Worm (Caenorhabditis elegans): ENCODE results near the gene col-96.

The col-96 gene

DNA sequence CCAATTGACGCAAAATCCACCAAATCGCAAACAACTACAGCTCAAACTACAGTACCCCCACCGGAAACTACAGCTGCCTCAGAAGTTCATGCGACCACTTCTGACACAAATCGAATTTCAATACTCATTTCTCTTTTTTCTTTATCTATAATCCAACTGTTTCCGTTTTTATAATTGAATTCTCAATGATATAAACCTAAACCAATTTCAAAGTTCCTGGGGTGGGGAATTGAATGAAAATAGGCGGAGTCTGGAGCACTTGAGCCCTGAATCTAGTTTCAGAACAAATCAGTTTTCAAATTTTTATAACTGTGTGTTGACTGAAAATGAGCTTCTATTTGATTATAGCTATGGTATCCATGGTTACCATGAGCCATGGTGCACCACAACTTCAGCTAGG is 10.3 kb downstream of the col-96 start, which contains the start of gene Y41C4A.6:
Gene Y41C4A.6, plus strand, starts transcription at position 301 of the 400 bp plus-strand sequence.
- TF ChIP-seq zip-8 (tag; optimal IDR thresholded peaks at IDR 0.05) (no peak), ham-2 (GFP tag; optimal IDR thresholded peaks at IDR 0.05) (no peak), nhr-28 (tag; optimal IDR thresholded peaks at IDR 0.05) (no peak), unc-120 (tag; optimal IDR thresholded peaks at IDR 0.05; ENCODE audit: poor library complexity, severe bottlenecking) (no peak), elt-3 (tag; optimal IDR thresholded peaks at IDR 0.05) (no peak), nhr-2 (tag; optimal IDR thresholded peaks at IDR 0.05) (no peak), tbx-8 (GFP tag; optimal IDR thresholded peaks at IDR 0.05) (no peak), drap-1 (GFP tag; optimal IDR thresholded peaks at IDR 0.05) (no peak), ceh-43 (GFP tag; optimal IDR thresholded peaks at IDR 0.05) (no peak), blmp-1 (tag; optimal IDR thresholded peaks at IDR 0.05) (no peak), unc-62 (GFP tag; optimal IDR thresholded peaks at IDR 0.05) (no peak), pha-4 (tag; optimal IDR thresholded peaks at IDR 0.05) (no peak)

DNA sequence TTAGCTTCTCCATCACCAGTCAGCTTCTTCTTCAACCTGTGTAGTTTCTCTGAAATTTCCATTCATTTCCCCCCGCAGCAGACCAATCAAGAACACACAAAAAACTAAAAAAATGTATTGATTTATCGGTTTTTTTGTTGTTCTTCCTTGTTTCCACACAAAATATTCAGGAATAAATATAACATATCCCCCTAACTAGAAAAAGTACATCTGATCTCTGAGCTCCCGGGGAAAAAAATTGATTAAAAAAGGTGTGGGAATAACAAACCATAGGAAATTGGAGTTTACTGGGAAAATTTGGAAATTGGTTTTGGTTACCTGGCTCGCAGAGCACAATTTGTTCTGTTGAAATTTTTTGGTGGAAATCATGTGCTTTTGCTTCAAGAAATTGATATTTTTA is 11.6 kb downstream of the col-96 start, which contains the start of gene Y41C4A.22:
Gene Y41C4A.22, plus strand, starts transcription at position 301 of the 400 bp plus-strand sequence.
- TF ChIP-seq cnd-1 (tag; optimal IDR thresholded peaks at IDR 0.05) (no peak), mab-5 (tag; optimal IDR thresholded peaks at IDR 0.05) (no peak), bed-3 (GFP tag; optimal IDR thresholded peaks at IDR 0.05) (no peak), nhr-28 (tag; optimal IDR thresholded peaks at IDR 0.05) (no peak), elt-3 (tag; optimal IDR thresholded peaks at IDR 0.05) (no peak), elt-1 (tag; optimal IDR thresholded peaks at IDR 0.05; ENCODE audit: borderline replicate concordance, insufficient read depth) (no peak), hlh-1 (tag; optimal IDR thresholded peaks at IDR 0.05) (no peak), nhr-2 (tag; optimal IDR thresholded peaks at IDR 0.05) (no peak), blmp-1 (tag; optimal IDR thresholded peaks at IDR 0.05) (no peak), sptf-1 (tag; optimal IDR thresholded peaks at IDR 0.05) (no peak), lin-13 (tag; optimal IDR thresholded peaks at IDR 0.05) (no peak), flh-1 (GFP tag; optimal IDR thresholded peaks at IDR 0.05) (no peak), ceh-43 (GFP tag; optimal IDR thresholded peaks at IDR 0.05) (no peak), M03D4.4 (tag; optimal IDR thresholded peaks at IDR 0.05) (no peak)

DNA sequence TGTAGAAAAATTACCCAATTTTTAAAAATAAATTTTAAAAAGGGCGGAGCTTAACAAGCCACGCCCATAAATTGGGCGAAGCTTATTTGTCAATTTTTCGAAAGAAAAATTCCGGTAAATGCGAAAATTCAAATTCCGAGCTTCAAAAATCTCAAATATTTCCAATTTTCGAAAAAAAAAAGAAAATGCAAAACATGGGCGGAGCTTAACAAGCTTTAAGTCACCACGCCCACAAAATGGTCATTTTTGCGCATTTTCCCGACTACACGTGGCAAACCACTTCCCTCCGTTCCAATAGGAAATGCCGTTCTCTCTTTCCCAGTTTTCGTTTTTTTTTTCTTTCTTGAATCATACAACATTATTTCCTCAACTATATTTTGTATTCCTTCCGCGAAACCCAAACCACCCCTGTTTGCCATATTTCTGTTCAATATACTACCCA is 12.0 kb downstream of the col-96 start:
- no peak for TF ChIP-seq nhr-237 (tag; optimal IDR thresholded peaks at IDR 0.05)
- no peak for TF ChIP-seq M03D4.4 (tag; optimal IDR thresholded peaks at IDR 0.05)
- TF ChIP-seq drap-1 (GFP tag; optimal IDR thresholded peaks at IDR 0.05) = no peak
- no peak for TF ChIP-seq sem-2 (GFP tag; optimal IDR thresholded peaks at IDR 0.05)
- TF ChIP-seq unc-62 (GFP tag; optimal IDR thresholded peaks at IDR 0.05) = no peak
- TF ChIP-seq unc-120 (tag; optimal IDR thresholded peaks at IDR 0.05; ENCODE audit: poor library complexity, severe bottlenecking) = no peak
- no peak for TF ChIP-seq ceh-39 (tag; optimal IDR thresholded peaks at IDR 0.05)
- no peak for TF ChIP-seq ztf-11 (tag; optimal IDR thresholded peaks at IDR 0.05)
- TF ChIP-seq pha-4 (tag; optimal IDR thresholded peaks at IDR 0.05) = no peak
- no peak for TF ChIP-seq nhr-76 (tag; optimal IDR thresholded peaks at IDR 0.05)
- no peak for TF ChIP-seq lin-13 (tag; optimal IDR thresholded peaks at IDR 0.05)
- no peak for TF ChIP-seq mep-1 (tag; optimal IDR thresholded peaks at IDR 0.05)
- TF ChIP-seq ham-2 (GFP tag; optimal IDR thresholded peaks at IDR 0.05) = no peak

DNA sequence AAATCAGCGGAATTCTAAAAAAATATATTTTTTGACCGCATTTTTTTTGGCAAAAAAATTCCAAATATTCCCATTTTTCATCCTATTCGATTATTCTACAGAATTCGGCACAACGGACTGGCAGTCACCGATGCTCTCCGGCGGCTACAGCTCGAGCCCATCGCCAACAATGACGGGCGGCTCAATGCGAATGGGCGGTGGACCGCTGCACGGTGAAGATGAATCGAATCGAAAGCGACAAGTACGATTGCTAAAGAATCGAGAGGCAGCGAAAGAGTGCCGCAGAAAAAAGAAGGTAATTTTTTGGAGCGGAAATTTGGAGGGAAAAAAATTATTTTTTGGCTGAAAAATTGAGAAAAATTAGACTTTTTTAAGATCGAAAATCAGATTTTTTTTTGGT is 14.2 kb downstream of the col-96 start:
- TF ChIP-seq ztf-11 (tag; optimal IDR thresholded peaks at IDR 0.05) = no peak

DNA sequence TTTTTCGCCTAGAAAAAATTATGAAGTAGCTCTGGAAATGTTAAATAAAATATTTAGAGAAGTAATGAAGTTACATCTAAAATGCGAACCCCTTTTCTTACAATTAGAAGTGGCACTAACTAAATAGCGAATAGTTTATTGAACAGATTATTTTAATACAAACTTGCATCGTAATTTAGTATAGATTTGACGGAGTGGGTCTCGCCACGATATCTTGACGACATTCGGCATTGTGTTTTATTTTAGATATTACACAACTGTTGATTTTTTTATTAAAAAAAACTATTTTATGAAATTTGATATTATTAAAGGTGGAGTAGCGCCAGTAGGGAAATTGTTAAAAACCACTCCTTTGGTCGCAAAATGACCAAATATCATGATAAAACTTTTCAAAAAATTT is 16.7 kb downstream of the col-96 start:
- no peak for TF ChIP-seq bed-3 (GFP tag; optimal IDR thresholded peaks at IDR 0.05)
- TF ChIP-seq nhr-76 (tag; optimal IDR thresholded peaks at IDR 0.05) = no peak
- TF ChIP-seq unc-120 (tag; optimal IDR thresholded peaks at IDR 0.05; ENCODE audit: poor library complexity, severe bottlenecking) = no peak
- no peak for TF ChIP-seq unc-39 (tag; optimal IDR thresholded peaks at IDR 0.05)
- TF ChIP-seq ceh-39 (tag; optimal IDR thresholded peaks at IDR 0.05) = no peak
- TF ChIP-seq blmp-1 (tag; optimal IDR thresholded peaks at IDR 0.05) = no peak
- TF ChIP-seq tbx-8 (GFP tag; optimal IDR thresholded peaks at IDR 0.05) = no peak
- TF ChIP-seq ces-1 (GFP tag; optimal IDR thresholded peaks at IDR 0.05) = no peak
- no peak for TF ChIP-seq nhr-12 (tag; optimal IDR thresholded peaks at IDR 0.05)
- TF ChIP-seq lsy-2 (tag; optimal IDR thresholded peaks at IDR 0.05) = no peak
- TF ChIP-seq zip-8 (tag; optimal IDR thresholded peaks at IDR 0.05) = no peak
- no peak for TF ChIP-seq elt-1 (tag; optimal IDR thresholded peaks at IDR 0.05; ENCODE audit: borderline replicate concordance, insufficient read depth)
- TF ChIP-seq elt-3 (tag; optimal IDR thresholded peaks at IDR 0.05) = no peak
- no peak for TF ChIP-seq ztf-11 (tag; optimal IDR thresholded peaks at IDR 0.05)
- no peak for TF ChIP-seq M03D4.4 (tag; optimal IDR thresholded peaks at IDR 0.05)
- TF ChIP-seq hlh-1 (tag; optimal IDR thresholded peaks at IDR 0.05) = no peak
- TF ChIP-seq ceh-43 (GFP tag; optimal IDR thresholded peaks at IDR 0.05) = no peak
- no peak for TF ChIP-seq snpc-4 (tag; optimal IDR thresholded peaks at IDR 0.05)
- TF ChIP-seq mls-2 (tag; optimal IDR thresholded peaks at IDR 0.05) = no peak

Measured in whole organism, mixed stage, embryonic.